Fruit fly (Drosophila melanogaster): ENCODE results near the gene CG7556.

DNA sequence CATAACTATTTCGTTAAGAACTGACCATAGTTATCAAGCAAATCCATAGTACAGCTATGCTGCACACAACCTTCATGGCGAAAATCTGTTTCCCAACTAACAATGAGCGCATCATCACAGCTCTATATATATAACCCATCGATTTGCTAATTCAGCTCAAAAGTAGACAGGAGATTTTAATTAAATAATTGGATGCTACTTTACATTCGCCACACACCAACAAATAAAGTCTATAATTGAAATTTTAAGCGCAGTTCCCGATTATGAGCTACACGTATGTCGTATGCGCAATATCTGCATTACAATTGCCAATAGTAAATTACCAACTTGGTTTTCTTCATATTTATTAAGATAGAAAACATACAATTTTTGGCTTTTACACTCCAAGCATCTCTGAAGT, 43.9 kb downstream of the CG7556 start, which contains the start of gene Obp18a:
- TF ChIP-seq CG8301 (tag; optimal IDR thresholded peaks at IDR 0.05) (no peak), CG12605 (GFP tag; IDR thresholded peaks at IDR 0.05) (no peak), Pif1A (GFP tag; optimal IDR thresholded peaks at IDR 0.05) (no peak), CG15710 (tag; optimal IDR thresholded peaks at IDR 0.05) (no peak), Snoo (tag; optimal IDR thresholded peaks at IDR 0.05) (no peak), D1 (tag; optimal IDR thresholded peaks at IDR 0.05) (no peak), fd96Ca (GFP tag; IDR thresholded peaks at IDR 0.05) (no peak), Pif1B (GFP tag; optimal IDR thresholded peaks at IDR 0.05) (no peak), CG17806 (tag; optimal IDR thresholded peaks at IDR 0.05) (no peak), CG4496 (GFP tag; IDR thresholded peaks at IDR 0.05) (no peak), rn (GFP tag; IDR thresholded peaks at IDR 0.05) (no peak), CG13204 (GFP tag; optimal IDR thresholded peaks at IDR 0.05) (no peak), CG9948 (tag; optimal IDR thresholded peaks at IDR 0.05) (no peak)
